Comparison of ENCODE assay signal across 2 fruit fly cellular contexts in the genomic region with DNA sequence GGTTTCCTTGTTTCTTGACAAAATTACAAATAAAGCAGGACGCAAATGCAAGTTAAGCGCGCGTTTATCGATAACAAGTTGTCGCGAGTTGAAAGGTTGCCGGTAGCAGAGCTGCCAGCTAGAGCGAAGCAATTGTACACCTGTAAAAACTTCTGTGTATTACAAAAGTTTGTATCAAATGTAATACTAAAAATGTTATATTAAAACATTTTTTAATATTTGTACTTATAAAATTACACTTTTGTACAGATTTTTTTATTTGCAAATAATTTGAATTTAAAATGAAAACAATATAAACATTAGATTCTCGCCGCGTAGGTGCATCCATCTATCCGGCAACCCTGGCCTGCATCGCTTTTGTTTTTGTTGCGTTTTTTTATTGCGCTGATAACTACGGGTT.
TF ChIP-seq lines count a peak whose summit lies in the region.

A gene (minus strand): TSS at position 82 of the 400 bp plus-strand sequence.
A gene (plus strand): TSS at position 327 of the 400 bp plus-strand sequence.

TF ChIP-seq in whole organism, embryonic, 481 proteins besides CTCF, POLR2A, EP300 and RAD21 (continued from another document and continues in another):
- TF ChIP-seq CrebB (tag; optimal IDR thresholded peaks at IDR 0.05; lab: Kevin White, UChicago) (peak; percentile 66), CG18619 (GFP tag; optimal IDR thresholded peaks at IDR 0.05; lab: Kevin White, UChicago) (peak; percentile 86), CG1529 (GFP tag; optimal IDR thresholded peaks at IDR 0.05; lab: Kevin White, UChicago) (peak; percentile 66), CG16813 (GFP tag; IDR thresholded peaks at IDR 0.05; lab: Robert Waterston, UW; ENCODE audit: partially characterized antibody) (0 out of 3 replicates have a peak, but pooled peaks have one; percentile 41), CG10979 (tag; optimal IDR thresholded peaks at IDR 0.05; lab: Kevin White, UChicago) (peak; percentile 90), Usf (GFP tag; optimal IDR thresholded peaks at IDR 0.05; lab: Kevin White, UChicago) (peak; percentile 83), grn (GFP tag; optimal IDR thresholded peaks at IDR 0.05; lab: Kevin White, UChicago) (peak; percentile 19), CG34376 (GFP tag; optimal IDR thresholded peaks at IDR 0.05; lab: Kevin White, UChicago) (peak; percentile 75), CG6272 (GFP tag; IDR thresholded peaks at IDR 0.05; lab: Robert Waterston, UW) (peak; percentile 96), trh (GFP tag; optimal IDR thresholded peaks at IDR 0.05; lab: Kevin White, UChicago) (peak; percentile 87), CG33557 (GFP tag; optimal IDR thresholded peaks at IDR 0.05; lab: Kevin White, UChicago) (peak; percentile 80), CG7372 (GFP tag; IDR thresholded peaks at IDR 0.05; lab: Robert Waterston, UW) (peak; percentile 96), Atf6 (GFP tag; IDR thresholded peaks at IDR 0.05; lab: Robert Waterston, UW) (peak; percentile 96), CG1792 (GFP tag; optimal IDR thresholded peaks at IDR 0.05; lab: Kevin White, UChicago) (no peak), CG30403 (GFP tag; optimal IDR thresholded peaks at IDR 0.05; lab: Kevin White, UChicago) (peak; percentile 95), Adf1 (GFP tag; IDR thresholded peaks at IDR 0.05; lab: Robert Waterston, UW) (peak; percentile 74), psq (GFP tag; optimal IDR thresholded peaks at IDR 0.05; lab: Kevin White, UChicago) (peak; percentile 75), bsh (GFP tag; optimal IDR thresholded peaks at IDR 0.05; lab: Kevin White, UChicago) (peak; percentile 21 to 92), sd (tag; optimal IDR thresholded peaks at IDR 0.05; lab: Kevin White, UChicago) (peak; percentile 61), Dip3 (GFP tag; optimal IDR thresholded peaks at IDR 0.05; lab: Kevin White, UChicago) (peak; percentile 62), Blimp-1 (GFP tag; optimal IDR thresholded peaks at IDR 0.05; lab: Kevin White, UChicago) (peak; percentile 89), CG34224 (GFP tag; IDR thresholded peaks at IDR 0.05; lab: Robert Waterston, UW; ENCODE audit: partially characterized antibody) (0 out of 3 replicates have a peak, but pooled peaks have one; percentile 12), chn (GFP tag; optimal IDR thresholded peaks at IDR 0.05; lab: Kevin White, UChicago) (peak; percentile 73), rib (GFP tag; IDR thresholded peaks at IDR 0.05; lab: Robert Waterston, UW) (peak; percentile 77), Atf-2 (GFP tag; optimal IDR thresholded peaks at IDR 0.05; lab: Kevin White, UChicago) (peak; percentile 20), nom (GFP tag; optimal IDR thresholded peaks at IDR 0.05; lab: Kevin White, UChicago) (peak; percentile 83), CG6854 (GFP tag; optimal IDR thresholded peaks at IDR 0.05; lab: Kevin White, UChicago) (peak; percentile 76), run (tag; optimal IDR thresholded peaks at IDR 0.05; lab: Kevin White, UChicago) (peak; percentile 65), tup (GFP tag; optimal IDR thresholded peaks at IDR 0.05; lab: Kevin White, UChicago) (peak; percentile 75), az2 (GFP tag; optimal IDR thresholded peaks at IDR 0.05; lab: Kevin White, UChicago) (peak; percentile 90), esg (GFP tag; conservative IDR thresholded peaks at IDR 0.05; lab: Robert Waterston, UW) (peak; percentile 97), CG10431 (GFP tag; optimal IDR thresholded peaks at IDR 0.05; lab: Kevin White, UChicago) (peak; percentile 42), hth (optimal IDR thresholded peaks at IDR 0.05; lab: Kevin White, UChicago) (no peak), hb (GFP tag; IDR thresholded peaks at IDR 0.05; lab: Robert Waterston, UW; ENCODE audit: partially characterized antibody) (no peak), CG5180 (GFP tag; optimal IDR thresholded peaks at IDR 0.05; lab: Kevin White, UChicago) (peak; percentile 62), CG5953 (GFP tag; IDR thresholded peaks at IDR 0.05; lab: Robert Waterston, UW) (peak; percentile 80), slou (GFP tag; optimal IDR thresholded peaks at IDR 0.05; lab: Kevin White, UChicago) (peak; percentile 84), CG7963 (GFP tag; IDR thresholded peaks at IDR 0.05; lab: Robert Waterston, UW; ENCODE audit: partially characterized antibody) (no peak), ro (GFP tag; IDR thresholded peaks at IDR 0.05; lab: Robert Waterston, UW) (peak; percentile 90), ewg (GFP tag; optimal IDR thresholded peaks at IDR 0.05; lab: Kevin White, UChicago) (peak; percentile 72), ham (GFP tag; IDR thresholded peaks at IDR 0.05; lab: Robert Waterston, UW) (peak; percentile 82; the same call in 1 of the 2 replicates), CG4424 (GFP tag; optimal IDR thresholded peaks at IDR 0.05; lab: Kevin White, UChicago) (peak; percentile 91), nerfin-2 (GFP tag; IDR thresholded peaks at IDR 0.05; lab: Robert Waterston, UW; ENCODE audit: partially characterized antibody) (peak; percentile 21; the same call in 1 of the 2 replicates), tin (GFP tag; optimal IDR thresholded peaks at IDR 0.05; lab: Kevin White, UChicago) (peak; percentile 93), gro (GFP tag; optimal IDR thresholded peaks at IDR 0.05; lab: Kevin White, UChicago) (peak; percentile 35), HLH3B (GFP tag; IDR thresholded peaks at IDR 0.05; lab: Robert Waterston, UW) (peak; percentile 95), CG11695 (GFP tag; IDR thresholded peaks at IDR 0.05; lab: Robert Waterston, UW) (peak; percentile 94), CG32532 (GFP tag; IDR thresholded peaks at IDR 0.05; lab: Robert Waterston, UW) (peak; percentile 95), eve (GFP tag; optimal IDR thresholded peaks at IDR 0.05; lab: Kevin White, UChicago) (no peak), CG12071 (GFP tag; optimal IDR thresholded peaks at IDR 0.05; lab: Kevin White, UChicago) (peak; percentile 23), CG7271 (tag; optimal IDR thresholded peaks at IDR 0.05; lab: Kevin White, UChicago) (peak; percentile 84), CG15269 (tag; optimal IDR thresholded peaks at IDR 0.05; lab: Kevin White, UChicago) (peak; percentile 91), Fer2 (tag; optimal IDR thresholded peaks at IDR 0.05; lab: Kevin White, UChicago) (peak; percentile 88), al (GFP tag; IDR thresholded peaks at IDR 0.05; lab: Robert Waterston, UW) (peak; percentile 93), Sry-δ (GFP tag; optimal IDR thresholded peaks at IDR 0.05; lab: Kevin White, UChicago) (peak; percentile 21), CG10267 (tag; optimal IDR thresholded peaks at IDR 0.05; lab: Kevin White, UChicago) (peak; percentile 88), stc (GFP tag; IDR thresholded peaks at IDR 0.05; lab: Robert Waterston, UW) (peak; percentile 94), vvl (GFP tag; IDR thresholded peaks at IDR 0.05; lab: Robert Waterston, UW) (peak; percentile 97), gsb-n (tag; optimal IDR thresholded peaks at IDR 0.05; lab: Kevin White, UChicago) (peak; percentile 88), CG16863 (GFP tag; optimal IDR thresholded peaks at IDR 0.05; lab: Kevin White, UChicago) (no peak), dmrt11E (tag; optimal IDR thresholded peaks at IDR 0.05; lab: Kevin White, UChicago) (peak; percentile 91)

TF ChIP-seq in whole organism, prepupa, 60 proteins besides CTCF, POLR2A, EP300 and RAD21 (continued from another document):
- TF ChIP-seq lz (GFP tag; optimal IDR thresholded peaks at IDR 0.05; lab: Kevin White, UChicago): peak; percentile 83
- TF ChIP-seq Eip75B (GFP tag; optimal IDR thresholded peaks at IDR 0.05; lab: Kevin White, UChicago): peak; percentile 72
- peak; percentile 82 for TF ChIP-seq CG31627 (GFP tag; optimal IDR thresholded peaks at IDR 0.05; lab: Kevin White, UChicago)
- TF ChIP-seq CG6808 (GFP tag; optimal IDR thresholded peaks at IDR 0.05; lab: Kevin White, UChicago): peak; percentile 88
- TF ChIP-seq vri (GFP tag; optimal IDR thresholded peaks at IDR 0.05; lab: Kevin White, UChicago): peak; percentile 51
- TF ChIP-seq ss (GFP tag; optimal IDR thresholded peaks at IDR 0.05; lab: Kevin White, UChicago): peak; percentile 69 to 84
- TF ChIP-seq fd85E (GFP tag; optimal IDR thresholded peaks at IDR 0.05; lab: Kevin White, UChicago): peak; percentile 43
- peak; percentile 89 for TF ChIP-seq Sox15 (GFP tag; optimal IDR thresholded peaks at IDR 0.05; lab: Kevin White, UChicago)
- TF ChIP-seq CG6854 (GFP tag; optimal IDR thresholded peaks at IDR 0.05; lab: Kevin White, UChicago): peak; percentile 57
- TF ChIP-seq CG6792 (GFP tag; optimal IDR thresholded peaks at IDR 0.05; lab: Kevin White, UChicago): peak; percentile 88
- peak; percentile 96 for TF ChIP-seq svp (GFP tag; lab: Kevin White, UChicago)
